Fruit fly (Drosophila melanogaster): ENCODE measurements around the gene escl.

Gene escl

dm6 chr2L:11970853-11971397 lies 19.8 kb upstream of the escl start (continued):
- no peak for TF ChIP-seq pnt (GFP tag; optimal IDR thresholded peaks at IDR 0.05)
- TF ChIP-seq Trl (optimal IDR thresholded peaks at IDR 0.05): peak; percentile 88 to 94
- TF ChIP-seq Trl (GFP tag; optimal IDR thresholded peaks at IDR 0.05): peak; percentile 55
- TF ChIP-seq az2 (GFP tag; optimal IDR thresholded peaks at IDR 0.05): no peak
- no peak for TF ChIP-seq Sox102F (GFP tag; optimal IDR thresholded peaks at IDR 0.05)
- TF ChIP-seq CG5180 (GFP tag; optimal IDR thresholded peaks at IDR 0.05): peak; percentile 97
- TF ChIP-seq CG7963 (GFP tag; IDR thresholded peaks at IDR 0.05; ENCODE audit: partially characterized antibody): 0 out of 3 replicates have a peak, but pooled peaks have one; percentile 36
- TF ChIP-seq CG17359 (tag; optimal IDR thresholded peaks at IDR 0.05): peak; percentile 3
- no peak for TF ChIP-seq CG1602 (GFP tag; optimal IDR thresholded peaks at IDR 0.05)
- TF ChIP-seq CG16815 (GFP tag; optimal IDR thresholded peaks at IDR 0.05): no peak
- TF ChIP-seq CG8290 (GFP tag; optimal IDR thresholded peaks at IDR 0.05): no peak
- TF ChIP-seq CG8290 (tag; optimal IDR thresholded peaks at IDR 0.05): peak in 1 of 2 experiments; percentile 65
- peak; percentile 36 for TF ChIP-seq ab (GFP tag; optimal IDR thresholded peaks at IDR 0.05)
- TF ChIP-seq CG3847 (GFP tag; IDR thresholded peaks at IDR 0.05): no peak
- TF ChIP-seq dpn (GFP tag; optimal IDR thresholded peaks at IDR 0.05): peak in 1 of 2 experiments; percentile 2
- TF ChIP-seq CG30431 (GFP tag; optimal IDR thresholded peaks at IDR 0.05): no peak
- no peak for TF ChIP-seq peb (GFP tag; IDR thresholded peaks at IDR 0.05)
- no peak for TF ChIP-seq CG7357 (GFP tag; IDR thresholded peaks at IDR 0.05)
- TF ChIP-seq CG11723 (GFP tag; optimal IDR thresholded peaks at IDR 0.05): no peak
- TF ChIP-seq tx (GFP tag; optimal IDR thresholded peaks at IDR 0.05): no peak
- peak; percentile 27 for TF ChIP-seq nom (GFP tag; optimal IDR thresholded peaks at IDR 0.05)
- TF ChIP-seq disco-r (GFP tag; optimal IDR thresholded peaks at IDR 0.05): no peak
- TF ChIP-seq CrebB (tag; optimal IDR thresholded peaks at IDR 0.05): peak; percentile 22
- TF ChIP-seq mirr (GFP tag; optimal IDR thresholded peaks at IDR 0.05): peak; percentile 67
- peak; percentile 87 for TF ChIP-seq zen (tag; optimal IDR thresholded peaks at IDR 0.05)
- peak; percentile 33; the same call in 1 of the 2 replicates for TF ChIP-seq CG13287 (GFP tag; IDR thresholded peaks at IDR 0.05; ENCODE audit: partially characterized antibody)
- no peak for TF ChIP-seq CG9797 (GFP tag; optimal IDR thresholded peaks at IDR 0.05)
- TF ChIP-seq Bteb2 (GFP tag; optimal IDR thresholded peaks at IDR 0.05): no peak
- peak; percentile 62 for TF ChIP-seq pros (GFP tag; optimal IDR thresholded peaks at IDR 0.05)
- no peak for TF ChIP-seq mam (GFP tag; optimal IDR thresholded peaks at IDR 0.05)
- peak; percentile 53 for TF ChIP-seq Nf-YB (GFP tag; optimal IDR thresholded peaks at IDR 0.05)
- TF ChIP-seq CG12769 (tag; optimal IDR thresholded peaks at IDR 0.05): peak; percentile 79
- TF ChIP-seq eyg (GFP tag; optimal IDR thresholded peaks at IDR 0.05): no peak
- no peak for TF ChIP-seq CG12391 (tag; optimal IDR thresholded peaks at IDR 0.05)
- no peak for TF ChIP-seq nerfin-1 (tag; optimal IDR thresholded peaks at IDR 0.05)
- no peak for TF ChIP-seq en (GFP tag; optimal IDR thresholded peaks at IDR 0.05)
- peak; percentile 22; the same call in 1 of the 2 replicates for TF ChIP-seq sim (GFP tag; IDR thresholded peaks at IDR 0.05)
- TF ChIP-seq esg (GFP tag; conservative IDR thresholded peaks at IDR 0.05): 0 out of 2 replicates have a peak, but pooled peaks have one; percentile 22
- peak; percentile 6 for TF ChIP-seq Atf3 (GFP tag; optimal IDR thresholded peaks at IDR 0.05)
- no peak for TF ChIP-seq lola (GFP tag; optimal IDR thresholded peaks at IDR 0.05)
- TF ChIP-seq aop (GFP tag; IDR thresholded peaks at IDR 0.05): no peak
- no peak for TF ChIP-seq CG10147 (GFP tag; optimal IDR thresholded peaks at IDR 0.05)
- TF ChIP-seq CG34224 (GFP tag; IDR thresholded peaks at IDR 0.05; ENCODE audit: partially characterized antibody): no peak
- TF ChIP-seq Hr39 (optimal IDR thresholded peaks at IDR 0.05): no peak
- TF ChIP-seq CG9876 (GFP tag; optimal IDR thresholded peaks at IDR 0.05): no peak
- no peak for TF ChIP-seq CG9817 (tag; optimal IDR thresholded peaks at IDR 0.05)
- TF ChIP-seq fd3F (GFP tag; optimal IDR thresholded peaks at IDR 0.05): no peak
- no peak for TF ChIP-seq CG17186 (GFP tag; optimal IDR thresholded peaks at IDR 0.05)
- TF ChIP-seq MESR4 (GFP tag; optimal IDR thresholded peaks at IDR 0.05): no peak
- no peak for TF ChIP-seq CG6765 (GFP tag; optimal IDR thresholded peaks at IDR 0.05)
- no peak for TF ChIP-seq dysf (GFP tag; IDR thresholded peaks at IDR 0.05)

Measured in whole organism, embryonic.